Worm (Caenorhabditis elegans) whole organism, midembryonic: Measurements from ENCODE around the gene C26B2.8.

Source experiments
- T22C8.4 ChIP-seq: fragments of 200-800 bp; sonication (Bioruptor generic); IDR thresholded peaks from 2 replicates; pipeline ENCODE4 v1.3.6; 2022; ENCODE audit warnings: missing genetic modification characterization, missing compliant biosample characterization
- cog-1 ChIP-seq: sonication (generic microtip); optimal IDR thresholded peaks from 2 replicates; lab custom pipeline; 2016; ENCODE audit warnings: missing genetic modification characterization, missing compliant biosample characterization
- flt-1 ChIP-seq: fragments of 200-800 bp; sonication (Bioruptor generic); IDR thresholded peaks from 2 replicates; pipeline ENCODE4 v1.3.6; 2022; ENCODE audit warnings: missing genetic modification characterization, missing compliant biosample characterization
- klf-2 ChIP-seq: fragments of 200-800 bp; sonication (Bioruptor generic); conservative IDR thresholded peaks from 2 replicates; pipeline ENCODE4 v1.3.6; 2022; ENCODE audit warnings: missing genetic modification reagents, missing genetic modification characterization, missing compliant biosample characterization
- med-1 ChIP-seq: sonication (generic microtip); optimal IDR thresholded peaks from 2 replicates; lab custom pipeline; 2017; ENCODE audit warnings: missing genetic modification characterization, mild to moderate bottlenecking, missing compliant biosample characterization, antibody characterized with exemption, missing genetic modification reagents; ENCODE audit not compliant: insufficient read depth
- ref-1 ChIP-seq: fragments of 200-800 bp; sonication (Bioruptor generic); conservative IDR thresholded peaks from 2 replicates; pipeline ENCODE4 v1.3.6; 2022; ENCODE audit warnings: missing genetic modification reagents, missing genetic modification characterization, missing compliant biosample characterization
- tab-1 ChIP-seq: fragments of 200-800 bp; sonication (Bioruptor generic); IDR thresholded peaks from 2 replicates; pipeline ENCODE4 v1.3.6; 2022; ENCODE audit warnings: missing genetic modification characterization, missing compliant biosample characterization
- ztf-23 ChIP-seq: fragments of 200-800 bp; sonication (Bioruptor generic); IDR thresholded peaks from 2 replicates; pipeline ENCODE4 v1.3.6; 2022; ENCODE audit warnings: missing genetic modification reagents, missing genetic modification characterization, missing compliant biosample characterization
- ztf-29 ChIP-seq: fragments of 200-800 bp; sonication (Bioruptor generic); IDR thresholded peaks from 2 replicates; pipeline ENCODE4 v1.3.6; 2022; ENCODE audit warnings: missing genetic modification reagents, missing genetic modification characterization, missing compliant biosample characterization

DNA sequence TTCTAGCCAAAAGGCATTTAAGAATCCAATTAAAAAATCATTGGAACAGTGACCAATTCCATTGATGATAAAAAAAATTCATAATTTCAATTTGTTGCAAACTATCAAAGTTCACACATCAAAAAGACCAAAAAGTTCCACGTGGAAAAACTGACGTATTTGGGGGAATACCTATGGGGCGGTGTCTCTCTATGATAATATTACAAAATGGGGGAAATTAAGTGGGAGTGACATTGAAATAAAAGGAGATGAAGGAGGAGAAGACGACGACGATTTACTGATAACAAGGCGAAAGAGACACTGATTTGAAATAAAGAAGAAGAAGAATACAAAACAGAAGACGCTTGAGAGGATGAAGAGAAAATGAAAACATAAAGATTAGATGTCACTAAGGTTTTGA is 12.4 kb downstream of the C26B2.8 start:
- TF ChIP-seq T22C8.4 (no peak), cog-1 (no peak), klf-2 (GFP tag; lab: Robert Waterston, UW) (no peak), flt-1 (GFP tag; lab: Robert Waterston, UW) (no peak), ztf-23 (no peak), ztf-29 (GFP tag; lab: Robert Waterston, UW) (no peak), ref-1 (GFP tag; lab: Robert Waterston, UW) (no peak), med-1 (GFP tag; lab: Kevin White, UChicago) (no peak), tab-1 (GFP tag; lab: Robert Waterston, UW) (no peak)
